Fruit fly (Drosophila melanogaster) S2 (cell line): Measurements from ENCODE around the gene Pez.

ENCODE experiments used
- CG8478 ChIP-seq: fragments of >200 bp; optimal IDR thresholded peaks from 2 replicates; lab custom pipeline; 2018
- CTCF ChIP-seq, 2 experiments: fragments of >200 bp; optimal IDR thresholded peaks; 2 replicates each; lab custom pipeline; 2018

dm6 chr2L:6337843-6338366, 566 bp downstream of the Pez start:
- TF ChIP-seq CTCF (optimal IDR thresholded peaks at IDR 0.05; lab: Kevin White, UChicago) (no peak), CG8478 (no peak)
